Fruit fly (Drosophila melanogaster) whole organism, adult: ENCODE results near the gene CG5290.
A peak's percentile ranks its signal among the peaks of the same experiment; 100 is the strongest.

ENCODE experiments used
- CG12768 ChIP-seq: fragments of 200-800 bp; sonication (Bioruptor generic); optimal IDR thresholded peaks from 2 replicates; lab custom pipeline; 2017; ENCODE audit warnings: missing biosample characterization, missing genetic modification characterization, mild to moderate bottlenecking, moderate library complexity, missing genetic modification reagents
- CG33017 ChIP-seq: fragments of 200-800 bp; sonication (Bioruptor generic); optimal IDR thresholded peaks from 2 replicates; lab custom pipeline; 2018; ENCODE audit warnings: missing biosample characterization, mild to moderate bottlenecking, missing genetic modification characterization, moderate library complexity
- CG7045 ChIP-seq: fragments of 200-800 bp; sonication (Bioruptor generic); optimal IDR thresholded peaks from 2 replicates; lab custom pipeline; 2017; ENCODE audit warnings: missing biosample characterization, mild to moderate bottlenecking, missing genetic modification characterization
- Crg-1 ChIP-seq: fragments of 200-800 bp; sonication (Bioruptor generic); optimal IDR thresholded peaks from 2 replicates; lab custom pipeline; 2016; ENCODE audit warnings: missing biosample characterization, missing genetic modification characterization
- Mnt ChIP-seq: fragments of 200-800 bp; sonication (Bioruptor generic); optimal IDR thresholded peaks from 2 replicates; lab custom pipeline; 2016; ENCODE audit warnings: missing biosample characterization, mild to moderate bottlenecking, missing genetic modification characterization
- bab1 ChIP-seq: fragments of 200-800 bp; sonication (Bioruptor generic); optimal IDR thresholded peaks from 3 replicates; lab custom pipeline; 2019; ENCODE audit warnings: missing biosample characterization, mild to moderate bottlenecking, missing genetic modification characterization, moderate library complexity
- cic ChIP-seq: fragments of 200-800 bp; sonication (Bioruptor generic); optimal IDR thresholded peaks from 2 replicates; lab custom pipeline; 2017; ENCODE audit warnings: missing biosample characterization, mild to moderate bottlenecking, missing genetic modification characterization, moderate library complexity
- cnc ChIP-seq, 2 experiments: fragments of >200 bp; optimal IDR thresholded peaks; 2 replicates each; lab custom pipeline; 2017
- kay ChIP-seq: fragments of 200-800 bp; sonication (Bioruptor generic); peaks from one replicate; lab custom pipeline; 2016; ENCODE audit warnings: missing biosample characterization, missing genetic modification characterization, borderline replicate concordance
- ovo ChIP-seq: fragments of 200-800 bp; sonication (Bioruptor generic); optimal IDR thresholded peaks from 2 replicates; lab custom pipeline; 2016; ENCODE audit warnings: missing biosample characterization, missing genetic modification characterization
- toe ChIP-seq: fragments of 200-800 bp; sonication (Bioruptor generic); optimal IDR thresholded peaks from 2 replicates; lab custom pipeline; 2016; ENCODE audit warnings: missing biosample characterization, missing genetic modification characterization

DNA sequence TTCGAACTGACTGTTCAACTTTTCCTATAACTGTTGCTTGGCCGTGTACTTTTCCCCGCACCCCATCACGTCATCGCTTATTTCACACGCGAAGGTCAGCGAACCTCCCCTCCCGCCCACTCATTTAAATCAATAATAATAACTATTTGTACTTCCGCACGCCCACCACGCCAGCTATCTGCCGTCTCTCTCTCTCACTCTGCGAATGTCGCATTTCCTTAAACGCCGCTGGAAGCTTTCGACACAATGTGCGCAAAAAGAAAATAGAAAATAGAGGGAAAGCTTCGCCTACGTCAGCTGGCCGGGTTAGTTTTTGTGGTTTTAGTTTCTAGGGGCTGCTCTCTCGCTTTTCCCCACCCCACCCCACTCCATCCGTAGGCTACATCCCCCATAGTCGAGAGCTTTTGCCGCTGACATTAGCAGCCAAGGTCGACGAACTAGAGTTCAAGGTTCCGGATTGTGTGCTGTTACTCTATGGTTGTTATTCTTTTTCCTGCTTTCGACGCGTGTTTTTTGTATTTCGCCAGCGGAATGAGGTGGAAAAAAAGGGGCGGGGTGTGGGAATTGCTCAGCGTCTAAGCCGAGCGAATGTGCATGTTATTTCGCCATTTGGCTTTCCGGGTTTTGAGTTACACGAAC, 44.1 kb upstream of the CG5290 start:
- TF ChIP-seq kay (GFP tag; lab: Kevin White, UChicago): peak; percentile 32
- peak; percentile 75 for TF ChIP-seq ovo (GFP tag; lab: Kevin White, UChicago)
- TF ChIP-seq bab1: peak; percentile 11
- TF ChIP-seq cnc (optimal IDR thresholded peaks at IDR 0.05; lab: Kevin White, UChicago): no peak
- peak; percentile 69 for TF ChIP-seq CG7045 (GFP tag; lab: Kevin White, UChicago)
- TF ChIP-seq Mnt (GFP tag; lab: Kevin White, UChicago): peak; percentile 69
- TF ChIP-seq cic (GFP tag; lab: Kevin White, UChicago): peak; percentile 96
- peak; percentile 62 for TF ChIP-seq CG33017
- TF ChIP-seq CG12768: peak; percentile 91
- no peak for TF ChIP-seq toe (GFP tag; lab: Kevin White, UChicago)
- TF ChIP-seq Crg-1 (GFP tag; lab: Kevin White, UChicago): no peak
